Worm (Caenorhabditis elegans) whole organism, L1 larva: Measurements from ENCODE around the gene gst-44.

ENCODE experiments used
- C34B4.2 ChIP-seq: sonication (generic microtip); optimal IDR thresholded peaks from 2 replicates; lab custom pipeline; 2017; ENCODE audit warnings: mild to moderate bottlenecking, missing genetic modification characterization, missing compliant biosample characterization
- ceh-82 ChIP-seq, 3 experiments: fragments of 150-350 bp in 1 of 3; sonication (generic microtip) in 2 of 3; optimal IDR thresholded peaks; 2 replicates each; lab custom pipeline; 2014 to 2017; ENCODE audit warnings: missing biosample characterization in 3 of 3, missing genetic modification characterization in 3 of 3
- dpl-1 ChIP-seq, 3 experiments: fragments of 150-350 bp in 2 of 3; sonication (generic microtip) in 1 of 3; optimal IDR thresholded peaks; 2 replicates each; lab custom pipeline; 2014 to 2017; ENCODE audit warnings: missing biosample characterization in 3 of 3, missing genetic modification characterization in 3 of 3, missing genetic modification reagents in 3 of 3
- dsc-1 ChIP-seq: sonication (generic microtip); optimal IDR thresholded peaks from 2 replicates; lab custom pipeline; 2016; ENCODE audit warnings: mild to moderate bottlenecking, missing genetic modification characterization, missing compliant biosample characterization
- efl-1 ChIP-seq, 4 experiments: fragments of 150-350 bp; optimal IDR thresholded peaks in 3 of 4; peaks in 1 of 4; 1 replicate in 1 of 4; 2 replicates in 3 of 4; lab custom pipeline; 2014; ENCODE audit warnings: missing biosample characterization in 2 of 4, missing genetic modification characterization in 2 of 4, missing genetic modification reagents in 2 of 4
- elt-2 ChIP-seq: sonication (generic microtip); optimal IDR thresholded peaks from 2 replicates; lab custom pipeline; 2016; ENCODE audit warnings: missing genetic modification characterization, mild to moderate bottlenecking, inconsistent platforms, missing compliant biosample characterization, missing genetic modification reagents
- fkh-10 ChIP-seq: sonication (generic microtip); optimal IDR thresholded peaks from 2 replicates; lab custom pipeline; 2017; ENCODE audit warnings: missing biosample characterization, missing genetic modification reagents, missing genetic modification characterization
- fkh-8 ChIP-seq: sonication (generic microtip); optimal IDR thresholded peaks from 2 replicates; lab custom pipeline; 2016; ENCODE audit warnings: mild to moderate bottlenecking, missing genetic modification characterization, missing compliant biosample characterization
- hlh-4 ChIP-seq: sonication (generic microtip); optimal IDR thresholded peaks from 2 replicates; lab custom pipeline; 2016; ENCODE audit warnings: mild to moderate bottlenecking, missing genetic modification characterization, missing compliant biosample characterization
- hpl-2 ChIP-seq: fragments of 150-350 bp; optimal IDR thresholded peaks from 2 replicates; lab custom pipeline; 2014; ENCODE audit warnings: missing biosample characterization, missing genetic modification reagents, missing genetic modification characterization
- isw-1 ChIP-seq: fragments of 200-800 bp; sonication (Bioruptor generic); IDR thresholded peaks from 2 replicates; pipeline ENCODE4 v1.3.6; 2022; ENCODE audit warnings: missing genetic modification characterization, missing compliant biosample characterization
- jun-1 ChIP-seq: fragments of 150-350 bp; optimal IDR thresholded peaks from 2 replicates; lab custom pipeline; 2014; ENCODE audit warnings: missing biosample characterization, missing genetic modification reagents, missing genetic modification characterization
- lin-14 ChIP-seq: fragments of 200-800 bp; sonication (Bioruptor generic); optimal IDR thresholded peaks from 2 replicates; lab custom pipeline; 2018; ENCODE audit warnings: mild to moderate bottlenecking, missing genetic modification characterization, moderate library complexity, missing compliant biosample characterization
- lin-15B ChIP-seq: fragments of 150-350 bp; sonication (generic microtip); optimal IDR thresholded peaks from 3 replicates; lab custom pipeline; 2014; ENCODE audit warnings: missing biosample characterization, missing genetic modification characterization
- lin-35 ChIP-seq, 2 experiments: fragments of 150-350 bp; optimal IDR thresholded peaks; 2 replicates each; lab custom pipeline; 2014; ENCODE audit warnings: missing biosample characterization in 2 of 2, missing genetic modification characterization in 2 of 2, missing genetic modification reagents in 2 of 2
- lin-39 ChIP-seq: fragments of 150-350 bp; optimal IDR thresholded peaks from 2 replicates; lab custom pipeline; 2014; ENCODE audit warnings: missing biosample characterization, missing genetic modification reagents, missing genetic modification characterization
- lsy-2 ChIP-seq, 2 experiments: fragments of 150-350 bp; optimal IDR thresholded peaks; 2 replicates each; lab custom pipeline; 2014; ENCODE audit warnings: missing biosample characterization in 2 of 2, missing genetic modification characterization in 2 of 2
- mdl-1 ChIP-seq, 2 experiments: fragments of 150-350 bp; optimal IDR thresholded peaks; 2 replicates each; lab custom pipeline; 2014 to 2017; ENCODE audit warnings: missing biosample characterization in 2 of 2, missing genetic modification characterization in 2 of 2, inconsistent platforms in 1 of 2
- mep-1 ChIP-seq: fragments of 150-350 bp; optimal IDR thresholded peaks from 2 replicates; lab custom pipeline; 2014; ENCODE audit warnings: missing biosample characterization, missing genetic modification characterization
- nhr-19 ChIP-seq: fragments of 200-800 bp; sonication (Bioruptor generic); conservative IDR thresholded peaks from 2 replicates; pipeline ENCODE4 v1.3.6; 2022; ENCODE audit warnings: missing genetic modification characterization, missing compliant biosample characterization
- nhr-20 ChIP-seq: sonication (generic microtip); optimal IDR thresholded peaks from 2 replicates; lab custom pipeline; 2016; ENCODE audit warnings: mild to moderate bottlenecking, missing genetic modification characterization, missing compliant biosample characterization
- nhr-47 ChIP-seq: sonication (generic microtip); optimal IDR thresholded peaks from 2 replicates; lab custom pipeline; 2016; ENCODE audit warnings: mild to moderate bottlenecking, missing genetic modification characterization, moderate library complexity, missing compliant biosample characterization
- nhr-71 ChIP-seq: sonication (generic microtip); optimal IDR thresholded peaks from 2 replicates; lab custom pipeline; 2016; ENCODE audit warnings: mild to moderate bottlenecking, missing genetic modification characterization, moderate library complexity, missing compliant biosample characterization
- nhr-77 ChIP-seq: fragments of 150-350 bp; optimal IDR thresholded peaks from 2 replicates; lab custom pipeline; 2014; ENCODE audit warnings: missing biosample characterization, missing genetic modification characterization
- nhr-85 ChIP-seq: sonication (generic microtip); peaks from one replicate; lab custom pipeline; 2016; ENCODE audit warnings: missing genetic modification characterization, inconsistent platforms, missing compliant biosample characterization
- pag-3 ChIP-seq: sonication (generic microtip); optimal IDR thresholded peaks from 2 replicates; lab custom pipeline; 2017; ENCODE audit warnings: missing genetic modification characterization, mild to moderate bottlenecking, missing compliant biosample characterization, antibody characterized with exemption, borderline replicate concordance; ENCODE audit not compliant: insufficient read depth
- pax-3 ChIP-seq: fragments of 200-800 bp; sonication (Bioruptor generic); optimal IDR thresholded peaks from 2 replicates; lab custom pipeline; 2018; ENCODE audit warnings: mild to moderate bottlenecking, missing genetic modification characterization, moderate library complexity, missing compliant biosample characterization
- rnt-1 ChIP-seq: sonication (generic microtip); optimal IDR thresholded peaks from 2 replicates; lab custom pipeline; 2016; ENCODE audit warnings: mild to moderate bottlenecking, missing genetic modification characterization, moderate library complexity, missing compliant biosample characterization
- snpc-4 ChIP-seq: fragments of 150-350 bp; optimal IDR thresholded peaks from 2 replicates; lab custom pipeline; 2014; ENCODE audit warnings: missing biosample characterization, missing genetic modification characterization
- snu-23 ChIP-seq: sonication (generic microtip); optimal IDR thresholded peaks from 2 replicates; lab custom pipeline; 2016; ENCODE audit warnings: missing genetic modification characterization, missing compliant biosample characterization
- swsn-7 ChIP-seq: sonication (generic microtip); optimal IDR thresholded peaks from 2 replicates; lab custom pipeline; 2016; ENCODE audit warnings: missing genetic modification characterization, missing compliant biosample characterization
- tbx-2 ChIP-seq: sonication (generic microtip); optimal IDR thresholded peaks from 2 replicates; lab custom pipeline; 2016; ENCODE audit warnings: missing genetic modification characterization, missing compliant biosample characterization
- unc-86 ChIP-seq: sonication (generic microtip); optimal IDR thresholded peaks from 2 replicates; lab custom pipeline; 2016; ENCODE audit warnings: missing genetic modification characterization, missing compliant biosample characterization
- vab-15 ChIP-seq: sonication (generic microtip); optimal IDR thresholded peaks from 2 replicates; lab custom pipeline; 2017; ENCODE audit warnings: missing genotype, mild to moderate bottlenecking, missing genetic modification characterization, missing compliant biosample characterization
- xbp-1 ChIP-seq: sonication (generic microtip); optimal IDR thresholded peaks from 2 replicates; lab custom pipeline; 2016; ENCODE audit warnings: missing genetic modification characterization, missing compliant biosample characterization
- ztf-11 ChIP-seq, 2 experiments: sonication (generic microtip); optimal IDR thresholded peaks; 2 replicates each; lab custom pipeline; 2016 to 2017; ENCODE audit warnings: missing genetic modification characterization in 2 of 2, missing biosample characterization in 1 of 2, missing compliant biosample characterization in 1 of 2

Gene gst-44

ce11 chrV:16350061-16350460 lies 40.6 kb upstream of the gst-44 start:
- TF ChIP-seq jun-1 (tag; lab: Kevin White, UChicago) (no peak), hlh-4 (tag; lab: Kevin White, UChicago) (peak; percentile 69)
- TF ChIP-seq, all 84 proteins: peak for 1

ce11 chrV:16350775-16351378 lies 39.8 kb upstream of the gst-44 start:
- TF ChIP-seq elt-2 (peak; percentile 39), mdl-1 (tag; optimal IDR thresholded peaks at IDR 0.05; lab: Kevin White, UChicago) (peak in 1 of 2 experiments; percentile 39), swsn-7 (tag; lab: Kevin White, UChicago) (peak; percentile 60), pax-3 (tag; lab: Kevin White, UChicago) (peak; percentile 22), ceh-82 (tag; optimal IDR thresholded peaks at IDR 0.05; lab: Kevin White, UChicago) (peak in 2 of 3 experiments; percentile 7 to 72), lin-39 (no peak), dpl-1 (GFP tag; optimal IDR thresholded peaks at IDR 0.05; lab: Kevin White, UChicago) (peak in 2 of 3 experiments; percentile 28 to 40), lin-14 (peak; percentile 89), nhr-20 (tag; lab: Kevin White, UChicago) (peak; percentile 57), fkh-8 (tag; lab: Kevin White, UChicago) (peak; percentile 87), snu-23 (GFP tag; lab: Kevin White, UChicago) (peak; percentile 48), jun-1 (tag; lab: Kevin White, UChicago) (peak; percentile 25), C34B4.2 (tag; lab: Kevin White, UChicago) (no peak), lin-35 (GFP tag; optimal IDR thresholded peaks at IDR 0.05; lab: Kevin White, UChicago) (peak; percentile 46 to 51), pag-3 (no peak), hpl-2 (GFP tag; lab: Kevin White, UChicago) (no peak), isw-1 (peak; percentile 17; the same call in 1 of the 2 replicates), vab-15 (tag; lab: Kevin White, UChicago) (no peak), lsy-2 (tag; optimal IDR thresholded peaks at IDR 0.05; lab: Kevin White, UChicago) (peak in 1 of 2 experiments; percentile 55), nhr-19 (GFP tag; lab: Robert Waterston, UW) (peak; percentile 64), xbp-1 (peak; percentile 11), unc-86 (tag; lab: Kevin White, UChicago) (peak; percentile 39), dsc-1 (tag; lab: Kevin White, UChicago) (peak; percentile 49), tbx-2 (tag; lab: Kevin White, UChicago) (peak; percentile 40), nhr-71 (tag; lab: Kevin White, UChicago) (peak; percentile 69), nhr-77 (tag; lab: Kevin White, UChicago) (no peak), efl-1 (optimal IDR thresholded peaks at IDR 0.05; lab: Kevin White, UChicago) (peak; percentile 42 to 43), efl-1 (GFP tag; optimal IDR thresholded peaks at IDR 0.05 in 1 of 2; lab: Kevin White, UChicago) (peak; percentile 30 to 89), rnt-1 (peak; percentile 87), snpc-4 (tag; lab: Kevin White, UChicago) (peak; percentile 28), lin-15B (tag; lab: Kevin White, UChicago) (no peak), nhr-47 (tag; lab: Kevin White, UChicago) (peak; percentile 67), nhr-85 (tag; lab: Kevin White, UChicago) (peak; percentile 40), mep-1 (peak; percentile 23), fkh-10 (peak; percentile 6)

- TF ChIP-seq snpc-4 (tag; lab: Kevin White, UChicago) (peak; percentile 85), ztf-11 (tag; optimal IDR thresholded peaks at IDR 0.05; lab: Kevin White, UChicago) (no peak), nhr-85 (tag; lab: Kevin White, UChicago) (no peak)
Measured at ce11 chrV:16351757-16352156, 38.9 kb upstream of the gst-44 start.
